Fruit fly (Drosophila melanogaster) whole organism, embryonic: ENCODE data around the gene CG42488.

Source experiments
- Aef1 ChIP-seq: fragments of 200-800 bp; sonication (Bioruptor generic); IDR thresholded peaks from 3 replicates; pipeline ENCODE4 v1.3.6; 2022; ENCODE audit warnings: missing biosample characterization, missing genetic modification characterization
- C15 ChIP-seq: fragments of 200-800 bp; sonication (Bioruptor generic); IDR thresholded peaks from 3 replicates; pipeline ENCODE4 v1.3.6; 2022; ENCODE audit warnings: missing biosample characterization, missing genetic modification characterization
- CG12071 ChIP-seq: fragments of 200-800 bp; sonication (Bioruptor generic); optimal IDR thresholded peaks from 3 replicates; lab custom pipeline; 2018; ENCODE audit warnings: missing biosample characterization, mild to moderate bottlenecking, missing genetic modification characterization
- CG12659 ChIP-seq: fragments of 200-800 bp; sonication (Bioruptor generic); optimal IDR thresholded peaks from 3 replicates; lab custom pipeline; 2017; ENCODE audit warnings: mild to moderate bottlenecking, missing biosample characterization, missing genetic modification reagents, missing genetic modification characterization
- CG14441 ChIP-seq: fragments of 200-800 bp; sonication (Bioruptor generic); IDR thresholded peaks from 2 replicates; pipeline ENCODE4 v1.3.6; 2022; ENCODE audit warnings: missing biosample characterization, missing genetic modification characterization
- CG15479 ChIP-seq: fragments of 200-800 bp; sonication (Bioruptor generic); optimal IDR thresholded peaks from 3 replicates; lab custom pipeline; 2019; ENCODE audit warnings: missing biosample characterization, mild to moderate bottlenecking, missing genetic modification characterization, moderate library complexity
- CG1603 ChIP-seq: fragments of 200-800 bp; sonication (Bioruptor generic); optimal IDR thresholded peaks from 2 replicates; lab custom pipeline; 2019; ENCODE audit warnings: missing biosample characterization, mild to moderate bottlenecking, missing genetic modification characterization, moderate library complexity
- CG17186 ChIP-seq: fragments of 200-800 bp; sonication (Bioruptor generic); optimal IDR thresholded peaks from 3 replicates; lab custom pipeline; 2017; ENCODE audit warnings: missing biosample characterization, missing genetic modification reagents, missing genetic modification characterization
- CG18764 ChIP-seq: fragments of 200-800 bp; sonication (Bioruptor generic); optimal IDR thresholded peaks from 3 replicates; lab custom pipeline; 2016; ENCODE audit warnings: missing biosample characterization, missing genetic modification characterization
- CG2116 ChIP-seq: fragments of 200-800 bp; sonication (Bioruptor generic); optimal IDR thresholded peaks from 3 replicates; lab custom pipeline; 2018; ENCODE audit warnings: missing biosample characterization, mild to moderate bottlenecking, missing genetic modification characterization
- CG2120 ChIP-seq: fragments of 200-800 bp; sonication (Bioruptor generic); optimal IDR thresholded peaks from 3 replicates; lab custom pipeline; 2016; ENCODE audit warnings: missing biosample characterization, missing genetic modification characterization
- CG2199 ChIP-seq: fragments of 200-800 bp; sonication (Bioruptor generic); IDR thresholded peaks from 3 replicates; pipeline ENCODE4 v1.3.6; 2022; ENCODE audit warnings: missing biosample characterization, missing genetic modification characterization
- CG2889 ChIP-seq: fragments of 200-800 bp; sonication (Bioruptor generic); IDR thresholded peaks from 3 replicates; pipeline ENCODE4 v1.3.6; 2022; ENCODE audit warnings: missing biosample characterization, missing genetic modification characterization
- CG4707 ChIP-seq: fragments of 200-800 bp; sonication (Bioruptor generic); optimal IDR thresholded peaks from 2 replicates; lab custom pipeline; 2018; ENCODE audit warnings: missing biosample characterization, mild to moderate bottlenecking, missing genetic modification characterization, moderate library complexity
- CG5180 ChIP-seq: fragments of 200-800 bp; sonication (Bioruptor generic); optimal IDR thresholded peaks from 3 replicates; lab custom pipeline; 2017; ENCODE audit warnings: missing biosample characterization, missing genetic modification characterization, mild to moderate bottlenecking, moderate library complexity, missing genetic modification reagents
- CG6254 ChIP-seq: fragments of 200-800 bp; sonication (Bioruptor generic); optimal IDR thresholded peaks from 3 replicates; lab custom pipeline; 2017; ENCODE audit warnings: mild to moderate bottlenecking, missing biosample characterization, missing genetic modification reagents, missing genetic modification characterization
- CG6689 ChIP-seq: fragments of 200-800 bp; sonication (Bioruptor generic); IDR thresholded peaks from 2 replicates; pipeline ENCODE4 v1.3.6; 2022; ENCODE audit warnings: missing biosample characterization, missing genetic modification characterization
- CG6854 ChIP-seq: fragments of 200-800 bp; sonication (Bioruptor generic); optimal IDR thresholded peaks from 3 replicates; lab custom pipeline; 2017; ENCODE audit warnings: missing biosample characterization, mild to moderate bottlenecking, missing genetic modification characterization
- Camta ChIP-seq: fragments of 200-800 bp; sonication (Bioruptor generic); optimal IDR thresholded peaks from 2 replicates; lab custom pipeline; 2016; ENCODE audit warnings: missing biosample characterization, missing genetic modification characterization
- Dad ChIP-seq: fragments of 200-800 bp; sonication (Bioruptor generic); optimal IDR thresholded peaks from 3 replicates; lab custom pipeline; 2016; ENCODE audit warnings: missing biosample characterization, missing genetic modification characterization
- Dref ChIP-seq: fragments of 200-800 bp; sonication (Bioruptor generic); IDR thresholded peaks from 2 replicates; pipeline ENCODE4 v1.3.6; 2022; ENCODE audit warnings: missing biosample characterization, missing genetic modification characterization
- Eip74EF ChIP-seq, 2 experiments: fragments of 200-800 bp in 1 of 2; fragments of >200 bp in 1 of 2; sonication (Bioruptor generic) in 1 of 2; optimal IDR thresholded peaks; 2 replicates each; lab custom pipeline; 2017 to 2019; ENCODE audit warnings: missing biosample characterization in 2 of 2, missing genetic modification characterization in 2 of 2, mild to moderate bottlenecking in 1 of 2, moderate library complexity in 1 of 2
- Ets65A ChIP-seq: fragments of 200-800 bp; sonication (Bioruptor generic); peaks from one replicate; lab custom pipeline; 2016; ENCODE audit warnings: missing biosample characterization, missing genetic modification characterization
- Fer2 ChIP-seq: fragments of 200-800 bp; sonication (Bioruptor generic); optimal IDR thresholded peaks from 2 replicates; lab custom pipeline; 2018; ENCODE audit warnings: missing biosample characterization, mild to moderate bottlenecking, missing genetic modification characterization, moderate library complexity
- Gsc ChIP-seq: fragments of 200-800 bp; sonication (Bioruptor generic); IDR thresholded peaks from 2 replicates; pipeline ENCODE4 v1.3.6; 2022; ENCODE audit warnings: missing biosample characterization, missing genetic modification characterization
- HLH3B ChIP-seq: fragments of 200-800 bp; sonication (Bioruptor generic); IDR thresholded peaks from 2 replicates; pipeline ENCODE4 v1.3.6; 2022; ENCODE audit warnings: missing biosample characterization, missing genetic modification characterization
- HLHmδ ChIP-seq: fragments of 200-800 bp; sonication (Bioruptor generic); optimal IDR thresholded peaks from 2 replicates; lab custom pipeline; 2018; ENCODE audit warnings: missing biosample characterization, mild to moderate bottlenecking, missing genetic modification characterization, moderate library complexity
- Hand ChIP-seq: fragments of 200-800 bp; sonication (Bioruptor generic); optimal IDR thresholded peaks from 2 replicates; lab custom pipeline; 2017; ENCODE audit warnings: mild to moderate bottlenecking, missing biosample characterization, missing genetic modification reagents, missing genetic modification characterization
- HmgD ChIP-seq: fragments of 200-800 bp; sonication (Bioruptor generic); optimal IDR thresholded peaks from 3 replicates; lab custom pipeline; 2016; ENCODE audit warnings: missing biosample characterization, missing genetic modification characterization
- HmgZ ChIP-seq: fragments of 200-800 bp; sonication (Bioruptor generic); optimal IDR thresholded peaks from 2 replicates; lab custom pipeline; 2018; ENCODE audit warnings: missing biosample characterization, mild to moderate bottlenecking, missing genetic modification characterization
- Hmr ChIP-seq: fragments of 200-800 bp; sonication (Bioruptor generic); optimal IDR thresholded peaks from 3 replicates; lab custom pipeline; 2017; ENCODE audit warnings: mild to moderate bottlenecking, missing biosample characterization, missing genetic modification reagents, missing genetic modification characterization
- Lim3 ChIP-seq: fragments of 200-800 bp; sonication (Bioruptor generic); IDR thresholded peaks from 2 replicates; pipeline ENCODE4 v1.3.6; 2022; ENCODE audit warnings: missing biosample characterization, missing genetic modification characterization
- Med ChIP-seq: fragments of 200-800 bp; sonication (Bioruptor generic); peaks from one replicate; lab custom pipeline; 2016; ENCODE audit warnings: missing biosample characterization, missing genetic modification characterization, mild to moderate bottlenecking, inconsistent platforms, moderate library complexity
- NFAT ChIP-seq: fragments of 200-800 bp; sonication (Bioruptor generic); IDR thresholded peaks from 2 replicates; pipeline ENCODE4 v1.3.6; 2022; ENCODE audit warnings: missing biosample characterization, missing genetic modification characterization
- Sry-β ChIP-seq: fragments of 200-800 bp; sonication (Bioruptor generic); optimal IDR thresholded peaks from 2 replicates; lab custom pipeline; 2018; ENCODE audit warnings: missing biosample characterization, mild to moderate bottlenecking, missing genetic modification characterization, moderate library complexity
- Sry-δ ChIP-seq: fragments of 200-800 bp; sonication (Bioruptor generic); optimal IDR thresholded peaks from 2 replicates; lab custom pipeline; 2016; ENCODE audit warnings: missing biosample characterization, missing genetic modification characterization
- ap ChIP-seq: fragments of 200-800 bp; sonication (Bioruptor generic); IDR thresholded peaks from 2 replicates; pipeline ENCODE4 v1.3.6; 2022; ENCODE audit warnings: missing biosample characterization, missing genetic modification characterization
- ash1 ChIP-seq: fragments of 200-800 bp; sonication (Bioruptor generic); optimal IDR thresholded peaks from 2 replicates; lab custom pipeline; 2018; ENCODE audit warnings: missing biosample characterization, mild to moderate bottlenecking, missing genetic modification characterization
- bbx ChIP-seq: fragments of 200-800 bp; sonication (Bioruptor generic); IDR thresholded peaks from 2 replicates; pipeline ENCODE4 v1.3.6; 2022; ENCODE audit warnings: missing biosample characterization, missing genetic modification characterization; ENCODE audit not compliant: partially characterized antibody
- cg ChIP-seq: fragments of 200-800 bp; sonication (Bioruptor generic); optimal IDR thresholded peaks from 3 replicates; lab custom pipeline; 2019; ENCODE audit warnings: missing biosample characterization, mild to moderate bottlenecking, missing genetic modification characterization, moderate library complexity
- dmrt99B ChIP-seq: fragments of 200-800 bp; sonication (Bioruptor generic); optimal IDR thresholded peaks from 2 replicates; lab custom pipeline; 2018; ENCODE audit warnings: missing biosample characterization, mild to moderate bottlenecking, missing genetic modification characterization, moderate library complexity
- gce ChIP-seq: fragments of 200-800 bp; sonication (Bioruptor generic); IDR thresholded peaks from 3 replicates; pipeline ENCODE4 v1.3.6; 2022; ENCODE audit warnings: missing biosample characterization, missing genetic modification characterization
- hkb ChIP-seq, 2 experiments: fragments of 200-800 bp in 1 of 2; fragments of >200 bp in 1 of 2; sonication (Bioruptor generic) in 1 of 2; IDR thresholded peaks in 1 of 2; optimal IDR thresholded peaks in 1 of 2; 2 replicates each; pipeline versions ENCODE4 v1.3.6 to Lab custom; 2017 to 2022; ENCODE audit warnings: missing biosample characterization in 1 of 2, missing genetic modification characterization in 1 of 2
- jigr1 ChIP-seq: fragments of 200-800 bp; sonication (Bioruptor generic); IDR thresholded peaks from 3 replicates; pipeline ENCODE4 v1.3.6; 2022; ENCODE audit warnings: missing biosample characterization, missing genetic modification characterization
- pb ChIP-seq: fragments of 200-800 bp; sonication (Bioruptor generic); optimal IDR thresholded peaks from 3 replicates; lab custom pipeline; 2016; ENCODE audit warnings: missing biosample characterization, missing genetic modification characterization
- sima ChIP-seq: fragments of 200-800 bp; sonication (Bioruptor generic); optimal IDR thresholded peaks from 2 replicates; lab custom pipeline; 2016; ENCODE audit warnings: missing biosample characterization, missing genetic modification characterization
- tup ChIP-seq: fragments of 200-800 bp; sonication (Bioruptor generic); optimal IDR thresholded peaks from 2 replicates; lab custom pipeline; 2016; ENCODE audit warnings: missing biosample characterization, mild to moderate bottlenecking, missing genetic modification characterization, moderate library complexity
- wdn ChIP-seq: fragments of 200-800 bp; sonication (Bioruptor generic); IDR thresholded peaks from 2 replicates; pipeline ENCODE4 v1.3.6; 2022; ENCODE audit warnings: missing biosample characterization, missing genetic modification characterization

The CG42488 gene

DNA sequence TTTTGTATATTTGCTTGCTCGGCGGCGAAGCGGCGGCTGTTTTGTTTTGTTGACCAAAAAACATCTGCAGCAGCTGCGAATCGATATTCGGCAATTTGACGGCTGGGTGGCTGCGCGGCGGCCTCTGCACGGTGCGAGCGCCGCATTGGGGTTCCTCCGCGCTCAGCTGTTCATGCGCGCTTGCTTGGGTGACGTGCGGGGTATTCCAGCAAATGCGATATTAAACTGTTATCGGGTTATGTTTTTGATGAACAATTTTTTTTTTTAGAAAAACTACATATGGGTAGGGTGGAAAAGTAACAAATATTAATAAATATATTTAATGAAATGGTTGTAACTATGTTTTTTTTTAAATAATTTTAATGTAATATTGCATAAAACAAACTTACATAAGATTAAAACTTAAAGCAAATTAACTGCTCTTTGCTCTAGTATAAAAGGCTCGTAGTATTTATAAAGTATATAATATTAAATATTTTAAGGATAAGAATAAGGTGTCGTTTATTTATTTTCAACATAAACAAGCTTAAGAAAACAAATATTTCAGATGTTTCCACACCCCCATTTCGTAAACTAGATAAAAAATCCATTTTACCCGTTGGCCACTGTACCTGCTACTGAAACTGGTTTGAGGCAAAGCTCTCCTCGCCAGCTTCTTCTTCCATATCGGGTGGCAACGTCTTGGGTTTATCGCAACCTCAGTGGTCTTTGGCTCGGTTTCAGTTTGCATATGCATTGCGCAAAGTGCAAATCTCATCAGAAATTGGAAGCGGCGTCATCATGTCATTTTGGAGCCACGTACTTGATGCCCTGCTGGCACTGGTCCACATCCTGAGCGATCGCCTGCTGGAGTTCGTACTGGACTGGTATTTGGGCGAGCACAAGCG lies 8.1 kb downstream of the CG42488 start, which contains the start of the genes Gnpat and CG5112 (continued):
- TF ChIP-seq Hmr (GFP tag; lab: Kevin White, UChicago), result peak; percentile 62
- TF ChIP-seq CG6254, result peak; percentile 25
- peak; percentile 89 for TF ChIP-seq CG1603
- peak; percentile 69 for TF ChIP-seq CG14441 (GFP tag; lab: Robert Waterston, UW)
- TF ChIP-seq hkb (optimal IDR thresholded peaks at IDR 0.05; lab: Kevin White, UChicago), result no peak
- TF ChIP-seq hkb (GFP tag; IDR thresholded peaks at IDR 0.05; lab: Robert Waterston, UW), result peak; percentile 11; the same call in 1 of the 2 replicates
- no peak for TF ChIP-seq tup (GFP tag; lab: Kevin White, UChicago)
- TF ChIP-seq Hand (GFP tag; lab: Kevin White, UChicago), result no peak
- peak; percentile 65 for TF ChIP-seq Aef1
- no peak for TF ChIP-seq CG5180
- TF ChIP-seq CG17186, result peak; percentile 88
- TF ChIP-seq sima (GFP tag; lab: Kevin White, UChicago), result no peak
- peak; percentile 96 for TF ChIP-seq Ets65A (GFP tag; lab: Kevin White, UChicago)
- peak; percentile 31 for TF ChIP-seq dmrt99B (tag; lab: Kevin White, UChicago)
- peak; percentile 74 for TF ChIP-seq bbx (GFP tag; lab: Robert Waterston, UW)
- no peak for TF ChIP-seq CG15479 (GFP tag; lab: Kevin White, UChicago)
- TF ChIP-seq wdn, result peak; percentile 50; the same call in 1 of the 2 replicates
- TF ChIP-seq Dref (GFP tag; lab: Robert Waterston, UW), result peak; percentile 62
- TF ChIP-seq Lim3 (GFP tag; lab: Robert Waterston, UW), result no peak
- TF ChIP-seq Gsc (GFP tag; lab: Robert Waterston, UW), result no peak
- TF ChIP-seq CG2116, result peak; percentile 60
- no peak for TF ChIP-seq CG2199 (GFP tag; lab: Robert Waterston, UW)
- peak; percentile 9 for TF ChIP-seq ash1
- peak; percentile 15 for TF ChIP-seq Sry-β (GFP tag; lab: Kevin White, UChicago)
- peak; percentile 58 for TF ChIP-seq pb (GFP tag; lab: Kevin White, UChicago)
- peak; percentile 78 for TF ChIP-seq HLHmδ (GFP tag; lab: Kevin White, UChicago)
- TF ChIP-seq CG2889, result peak; percentile 73; the same call in 2 of the 3 replicates
- TF ChIP-seq jigr1 (GFP tag; lab: Robert Waterston, UW), result no peak; the same call in 2 of the 3 replicates
- TF ChIP-seq CG6854 (GFP tag; lab: Kevin White, UChicago), result peak; percentile 16
- peak; percentile 38; the same call in 1 of the 3 replicates for TF ChIP-seq gce (GFP tag; lab: Robert Waterston, UW)
- peak; percentile 74 for TF ChIP-seq HmgD (GFP tag; lab: Kevin White, UChicago)
- TF ChIP-seq Eip74EF (GFP tag; optimal IDR thresholded peaks at IDR 0.05; lab: Kevin White, UChicago), result no peak
- no peak for TF ChIP-seq cg
- peak; percentile 93 for TF ChIP-seq CG18764 (GFP tag; lab: Kevin White, UChicago)
- peak; percentile 79 for TF ChIP-seq CG2120
- peak; percentile 46 for TF ChIP-seq HmgZ
- no peak for TF ChIP-seq Camta (GFP tag; lab: Kevin White, UChicago)
- TF ChIP-seq Sry-δ (GFP tag; lab: Kevin White, UChicago), result peak; percentile 50
- TF ChIP-seq NFAT (GFP tag; lab: Robert Waterston, UW), result peak; percentile 90
- TF ChIP-seq Med (GFP tag; lab: Kevin White, UChicago), result peak; percentile 94
- TF ChIP-seq CG4707, result no peak
- peak; percentile 70 for TF ChIP-seq HLH3B (GFP tag; lab: Robert Waterston, UW)
- no peak for TF ChIP-seq C15 (GFP tag; lab: Robert Waterston, UW)
- TF ChIP-seq Dad (GFP tag; lab: Kevin White, UChicago), result peak; percentile 67
- TF ChIP-seq Fer2 (tag; lab: Kevin White, UChicago), result peak; percentile 27
- TF ChIP-seq CG12659 (GFP tag; lab: Kevin White, UChicago), result peak; percentile 66
- TF ChIP-seq CG6689 (GFP tag; lab: Robert Waterston, UW), result 0 out of 2 replicates have a peak, but pooled peaks have one; percentile 12
- TF ChIP-seq CG12071 (GFP tag; lab: Kevin White, UChicago), result no peak
- no peak for TF ChIP-seq ap (GFP tag; lab: Robert Waterston, UW)
